Fruit fly (Drosophila melanogaster) whole organism, embryonic: ENCODE results near the gene CG16758.

Experiments used
- CG10321 ChIP-seq: fragments of 200-800 bp; sonication (Bioruptor generic); IDR thresholded peaks from 2 replicates; pipeline ENCODE4 v1.3.6; 2022; ENCODE audit warnings: missing biosample characterization, missing genetic modification characterization
- CG10462 ChIP-seq: fragments of 200-800 bp; sonication (Bioruptor generic); optimal IDR thresholded peaks from 2 replicates; lab custom pipeline; 2016; ENCODE audit warnings: missing biosample characterization, missing genetic modification characterization
- CG10543 ChIP-seq: fragments of 200-800 bp; sonication (Bioruptor generic); optimal IDR thresholded peaks from 3 replicates; lab custom pipeline; 2017; ENCODE audit warnings: missing biosample characterization, mild to moderate bottlenecking, missing genetic modification characterization, moderate library complexity
- CG11085 ChIP-seq: fragments of 200-800 bp; sonication (Bioruptor generic); IDR thresholded peaks from 2 replicates; pipeline ENCODE4 v1.3.6; 2022; ENCODE audit warnings: missing biosample characterization, missing genetic modification characterization
- CG11247 ChIP-seq: fragments of 200-800 bp; sonication (Bioruptor generic); IDR thresholded peaks from 2 replicates; pipeline ENCODE4 v1.3.6; 2022; ENCODE audit warnings: missing biosample characterization, missing genetic modification characterization
- CG11456 ChIP-seq: fragments of 200-800 bp; sonication (Bioruptor generic); IDR thresholded peaks from 3 replicates; pipeline ENCODE4 v1.3.6; 2022; ENCODE audit warnings: missing biosample characterization, missing genetic modification characterization
- CG12236 ChIP-seq: fragments of 200-800 bp; sonication (Bioruptor generic); optimal IDR thresholded peaks from 2 replicates; lab custom pipeline; 2016; ENCODE audit warnings: missing biosample characterization, missing genetic modification characterization
- CG15011 ChIP-seq: fragments of 200-800 bp; sonication (Bioruptor generic); optimal IDR thresholded peaks from 3 replicates; lab custom pipeline; 2018; ENCODE audit warnings: missing biosample characterization, mild to moderate bottlenecking, missing genetic modification characterization
- CG1647 ChIP-seq: fragments of 200-800 bp; sonication (Bioruptor generic); optimal IDR thresholded peaks from 3 replicates; lab custom pipeline; 2016; ENCODE audit warnings: missing biosample characterization, missing genetic modification characterization
- CG17568 ChIP-seq: fragments of 200-800 bp; sonication (Bioruptor generic); optimal IDR thresholded peaks from 2 replicates; lab custom pipeline; 2018; ENCODE audit warnings: missing biosample characterization, mild to moderate bottlenecking, missing genetic modification characterization, moderate library complexity
- CG2712 ChIP-seq: fragments of 200-800 bp; optimal IDR thresholded peaks from 3 replicates; lab custom pipeline; 2019; ENCODE audit warnings: missing biosample characterization, mild to moderate bottlenecking, missing genetic modification characterization, moderate library complexity
- CG3163 ChIP-seq: fragments of 200-800 bp; sonication (Bioruptor generic); optimal IDR thresholded peaks from 3 replicates; lab custom pipeline; 2016; ENCODE audit warnings: missing biosample characterization, missing genetic modification characterization
- CG3281 ChIP-seq: fragments of 200-800 bp; sonication (Bioruptor generic); optimal IDR thresholded peaks from 3 replicates; lab custom pipeline; 2017; ENCODE audit warnings: missing biosample characterization, mild to moderate bottlenecking, missing genetic modification characterization
- CG33213 ChIP-seq: fragments of 200-800 bp; sonication (Bioruptor generic); optimal IDR thresholded peaks from 3 replicates; lab custom pipeline; 2016; ENCODE audit warnings: missing biosample characterization, missing genetic modification characterization
- CG3726 ChIP-seq: fragments of 200-800 bp; sonication (Bioruptor generic); IDR thresholded peaks from 3 replicates; pipeline ENCODE4, ENCODE4 v1.3.6; 2022; ENCODE audit warnings: missing biosample characterization, missing genetic modification characterization
- CG4424 ChIP-seq: fragments of 200-800 bp; sonication (Bioruptor generic); optimal IDR thresholded peaks from 3 replicates; lab custom pipeline; 2016; ENCODE audit warnings: missing biosample characterization, missing genetic modification characterization
- CG4820 ChIP-seq: fragments of 200-800 bp; sonication (Bioruptor generic); optimal IDR thresholded peaks from 3 replicates; lab custom pipeline; 2016; ENCODE audit warnings: missing biosample characterization, missing genetic modification characterization
- CG4854 ChIP-seq: fragments of 200-800 bp; sonication (Bioruptor generic); optimal IDR thresholded peaks from 2 replicates; lab custom pipeline; 2016; ENCODE audit warnings: missing biosample characterization, missing genetic modification characterization, inconsistent platforms
- CG6254 ChIP-seq: fragments of 200-800 bp; sonication (Bioruptor generic); optimal IDR thresholded peaks from 3 replicates; lab custom pipeline; 2017; ENCODE audit warnings: mild to moderate bottlenecking, missing biosample characterization, missing genetic modification reagents, missing genetic modification characterization
- CG6791 ChIP-seq: fragments of 200-800 bp; sonication (Bioruptor generic); IDR thresholded peaks from 3 replicates; pipeline ENCODE4 v1.3.6; 2022; ENCODE audit warnings: missing biosample characterization, missing genetic modification characterization; ENCODE audit not compliant: partially characterized antibody
- CG6854 ChIP-seq: fragments of 200-800 bp; sonication (Bioruptor generic); optimal IDR thresholded peaks from 3 replicates; lab custom pipeline; 2017; ENCODE audit warnings: missing biosample characterization, mild to moderate bottlenecking, missing genetic modification characterization
- CG7987 ChIP-seq: fragments of 200-800 bp; sonication (Bioruptor generic); optimal IDR thresholded peaks from 2 replicates; lab custom pipeline; 2018; ENCODE audit warnings: missing biosample characterization, mild to moderate bottlenecking, missing genetic modification characterization, moderate library complexity
- CG8089 ChIP-seq: fragments of 200-800 bp; sonication (Bioruptor generic); optimal IDR thresholded peaks from 3 replicates; lab custom pipeline; 2016; ENCODE audit warnings: missing biosample characterization, missing genetic modification characterization
- CG9437 ChIP-seq: fragments of 200-800 bp; sonication (Bioruptor generic); optimal IDR thresholded peaks from 2 replicates; lab custom pipeline; 2018; ENCODE audit warnings: missing biosample characterization, mild to moderate bottlenecking, missing genetic modification characterization
- Dip2 ChIP-seq: fragments of 200-800 bp; sonication (Bioruptor generic); IDR thresholded peaks from 2 replicates; pipeline ENCODE4 v1.3.6; 2022; ENCODE audit warnings: missing biosample characterization, missing genetic modification characterization
- Fer1 ChIP-seq: fragments of 200-800 bp; sonication (Bioruptor generic); optimal IDR thresholded peaks from 2 replicates; lab custom pipeline; 2017; ENCODE audit warnings: missing biosample characterization, mild to moderate bottlenecking, missing genetic modification characterization
- Hey ChIP-seq: fragments of 200-800 bp; sonication (Bioruptor generic); optimal IDR thresholded peaks from 3 replicates; lab custom pipeline; 2018; ENCODE audit warnings: missing biosample characterization, mild to moderate bottlenecking, missing genetic modification characterization
- Max ChIP-seq: fragments of 200-800 bp; sonication (Bioruptor generic); optimal IDR thresholded peaks from 2 replicates; lab custom pipeline; 2016; ENCODE audit warnings: missing biosample characterization, mild to moderate bottlenecking, missing genetic modification characterization
- Mes4 ChIP-seq: fragments of 200-800 bp; sonication (Bioruptor generic); optimal IDR thresholded peaks from 2 replicates; lab custom pipeline; 2016; ENCODE audit warnings: missing biosample characterization, missing genetic modification characterization
- Optix ChIP-seq: fragments of 200-800 bp; sonication (Bioruptor generic); IDR thresholded peaks from 3 replicates; pipeline ENCODE4 v1.3.6; 2022; ENCODE audit warnings: missing biosample characterization, missing genetic modification characterization
- Usf ChIP-seq: fragments of 200-800 bp; sonication (Bioruptor generic); optimal IDR thresholded peaks from 2 replicates; lab custom pipeline; 2017; ENCODE audit warnings: missing genotype, missing biosample characterization, missing genetic modification characterization
- bcd ChIP-seq: fragments of 200-800 bp; sonication (Bioruptor generic); optimal IDR thresholded peaks from 2 replicates; lab custom pipeline; 2017; ENCODE audit warnings: missing biosample characterization, mild to moderate bottlenecking, missing genetic modification characterization
- bigmax ChIP-seq: fragments of 200-800 bp; sonication (Bioruptor generic); optimal IDR thresholded peaks from 2 replicates; lab custom pipeline; 2018; ENCODE audit warnings: missing biosample characterization, mild to moderate bottlenecking, missing genetic modification characterization
- bowl ChIP-seq: fragments of 200-800 bp; sonication (Bioruptor generic); IDR thresholded peaks from 2 replicates; pipeline ENCODE4 v1.3.6; 2022; ENCODE audit warnings: missing biosample characterization, missing genetic modification characterization
- dan ChIP-seq: fragments of 200-800 bp; sonication (Bioruptor generic); IDR thresholded peaks from 2 replicates; pipeline ENCODE4 v1.3.6; 2022; ENCODE audit warnings: missing biosample characterization, missing genetic modification characterization
- fru ChIP-seq: fragments of >200 bp; optimal IDR thresholded peaks from 2 replicates; lab custom pipeline; 2017
- gce ChIP-seq: fragments of 200-800 bp; sonication (Bioruptor generic); IDR thresholded peaks from 3 replicates; pipeline ENCODE4 v1.3.6; 2022; ENCODE audit warnings: missing biosample characterization, missing genetic modification characterization
- her ChIP-seq: fragments of 200-800 bp; sonication (Bioruptor generic); optimal IDR thresholded peaks from 2 replicates; lab custom pipeline; 2016; ENCODE audit warnings: missing biosample characterization, missing genetic modification characterization
- ind ChIP-seq: fragments of 200-800 bp; sonication (Bioruptor generic); optimal IDR thresholded peaks from 3 replicates; lab custom pipeline; 2016; ENCODE audit warnings: missing biosample characterization, missing genetic modification characterization
- kay ChIP-seq: fragments of 200-800 bp; sonication (Bioruptor generic); optimal IDR thresholded peaks from 2 replicates; lab custom pipeline; 2016; ENCODE audit warnings: missing biosample characterization, missing genetic modification characterization
- lola ChIP-seq, 3 experiments: fragments of >200 bp in 2 of 3; fragments of 200-800 bp in 1 of 3; sonication (Bioruptor generic) in 1 of 3; optimal IDR thresholded peaks; 2 replicates each; lab custom pipeline; 2017 to 2019; ENCODE audit warnings: missing biosample characterization in 3 of 3, missing genetic modification characterization in 3 of 3, mild to moderate bottlenecking in 1 of 3, moderate library complexity in 1 of 3
- mirr ChIP-seq: fragments of 200-800 bp; sonication (Bioruptor generic); optimal IDR thresholded peaks from 3 replicates; lab custom pipeline; 2018; ENCODE audit warnings: missing biosample characterization, mild to moderate bottlenecking, missing genetic modification characterization
- sc ChIP-seq, 3 experiments: fragments of >200 bp in 2 of 3; fragments of 200-800 bp in 1 of 3; sonication (Bioruptor generic) in 1 of 3; optimal IDR thresholded peaks; 2 replicates in 2 of 3; 3 replicates in 1 of 3; lab custom pipeline; 2017; ENCODE audit warnings: mild to moderate bottlenecking in 1 of 3, missing biosample characterization in 1 of 3, missing genetic modification characterization in 1 of 3, missing genetic modification reagents in 1 of 3
- sens ChIP-seq: fragments of 200-800 bp; sonication (Bioruptor generic); peaks from one replicate; lab custom pipeline; 2016; ENCODE audit warnings: missing biosample characterization, missing genetic modification characterization
- shn ChIP-seq: fragments of 200-800 bp; sonication (Bioruptor generic); optimal IDR thresholded peaks from 3 replicates; lab custom pipeline; 2016; ENCODE audit warnings: missing biosample characterization, missing genetic modification characterization
- sr ChIP-seq: fragments of 200-800 bp; sonication (Bioruptor generic); IDR thresholded peaks from 3 replicates; pipeline ENCODE4 v1.3.6; 2022; ENCODE audit warnings: missing biosample characterization, missing genetic modification characterization
- tap ChIP-seq: fragments of 200-800 bp; optimal IDR thresholded peaks from 3 replicates; lab custom pipeline; 2019; ENCODE audit warnings: missing biosample characterization, mild to moderate bottlenecking, missing genetic modification characterization, moderate library complexity
- trem ChIP-seq: fragments of 200-800 bp; optimal IDR thresholded peaks from 3 replicates; lab custom pipeline; 2019; ENCODE audit warnings: missing biosample characterization, mild to moderate bottlenecking, missing genetic modification characterization, moderate library complexity
- unpg ChIP-seq: fragments of 200-800 bp; sonication (Bioruptor generic); optimal IDR thresholded peaks from 3 replicates; lab custom pipeline; 2018; ENCODE audit warnings: missing biosample characterization, mild to moderate bottlenecking, missing genetic modification characterization, moderate library complexity
- zen ChIP-seq: fragments of 200-800 bp; sonication (Bioruptor generic); optimal IDR thresholded peaks from 3 replicates; lab custom pipeline; 2018; ENCODE audit warnings: missing biosample characterization, mild to moderate bottlenecking, missing genetic modification characterization, moderate library complexity

Gene CG16758

DNA sequence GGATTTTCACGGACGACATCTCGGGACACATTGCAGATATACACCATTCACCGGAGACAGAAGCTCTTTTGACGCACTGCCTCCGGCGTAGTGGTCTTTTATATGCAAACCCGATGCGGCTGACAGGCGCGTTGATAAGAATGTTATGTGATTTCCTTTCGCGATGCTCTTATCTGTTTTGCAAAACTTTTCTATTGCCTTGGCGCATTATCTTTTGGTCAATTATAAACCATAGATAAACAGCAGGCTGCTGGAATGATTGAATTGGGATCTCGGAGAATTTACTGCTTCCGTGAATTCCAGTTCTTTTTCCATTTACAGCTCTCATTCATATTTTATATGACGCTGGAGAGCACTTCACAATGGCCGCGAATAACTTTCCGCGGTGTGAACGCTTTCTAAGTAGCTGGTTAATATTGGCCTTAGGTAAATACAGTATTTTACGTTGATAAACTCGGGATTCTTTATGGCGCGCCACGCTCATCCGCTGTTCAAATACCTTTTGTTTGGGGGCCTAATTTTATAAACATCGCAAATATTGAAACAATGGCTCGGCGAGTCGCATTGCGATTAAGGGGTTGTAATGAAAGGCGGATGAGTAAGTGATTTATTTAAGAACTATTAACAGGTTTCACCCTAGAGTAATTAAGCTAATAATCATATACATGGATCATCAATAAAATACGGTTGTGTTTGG, 27.7 kb downstream of the CG16758 start, which contains the start of gene CG16762 (continued):
- TF ChIP-seq CG33213 (GFP tag; lab: Kevin White, UChicago) (peak; percentile 73), bowl (GFP tag; lab: Robert Waterston, UW) (no peak), CG7987 (GFP tag; lab: Kevin White, UChicago) (peak; percentile 86), mirr (GFP tag; lab: Kevin White, UChicago) (peak; percentile 19), gce (GFP tag; lab: Robert Waterston, UW) (peak; percentile 51; the same call in 1 of the 3 replicates), CG6791 (GFP tag; lab: Robert Waterston, UW) (no peak), CG15011 (peak; percentile 75), kay (peak; percentile 7), Dip2 (GFP tag; lab: Robert Waterston, UW) (no peak), bigmax (GFP tag; lab: Kevin White, UChicago) (peak; percentile 12), CG3726 (GFP tag; lab: Robert Waterston, UW) (no peak), CG6854 (peak; percentile 34), CG12236 (peak; percentile 76), sc (optimal IDR thresholded peaks at IDR 0.05; lab: Kevin White, UChicago) (no peak), sc (GFP tag; optimal IDR thresholded peaks at IDR 0.05; lab: Kevin White, UChicago) (peak; percentile 50), CG17568 (GFP tag; lab: Kevin White, UChicago) (peak; percentile 78), shn (GFP tag; lab: Kevin White, UChicago) (peak; percentile 23), dan (no peak), zen (no peak), trem (peak; percentile 23), CG10462 (no peak), CG3163 (GFP tag; lab: Kevin White, UChicago) (no peak), unpg (GFP tag; lab: Kevin White, UChicago) (peak; percentile 59), Hey (tag; lab: Kevin White, UChicago) (peak; percentile 37), Optix (GFP tag; lab: Robert Waterston, UW) (no peak), CG6254 (GFP tag; lab: Kevin White, UChicago) (peak; percentile 70), tap (tag; lab: Kevin White, UChicago) (peak; percentile 49), CG10543 (GFP tag; lab: Kevin White, UChicago) (no peak), CG3281 (GFP tag; lab: Kevin White, UChicago) (peak; percentile 81), Max (GFP tag; lab: Kevin White, UChicago) (peak; percentile 49), CG2712 (tag; lab: Kevin White, UChicago) (peak; percentile 43), CG11247 (GFP tag; lab: Robert Waterston, UW) (0 out of 2 replicates have a peak, but pooled peaks have one; percentile 5), CG10321 (GFP tag; lab: Robert Waterston, UW) (no peak), CG4820 (GFP tag; lab: Kevin White, UChicago) (peak; percentile 12), CG1647 (GFP tag; lab: Kevin White, UChicago) (peak; percentile 58), Fer1 (GFP tag; lab: Kevin White, UChicago) (peak; percentile 75), ind (GFP tag; lab: Kevin White, UChicago) (no peak), lola (GFP tag; optimal IDR thresholded peaks at IDR 0.05; lab: Kevin White, UChicago) (peak in 1 of 3 experiments; percentile 38), bcd (GFP tag; lab: Kevin White, UChicago) (peak; percentile 61), fru (lab: Kevin White, UChicago) (no peak), CG11085 (GFP tag; lab: Robert Waterston, UW) (peak; percentile 23; the same call in 1 of the 2 replicates), sr (GFP tag; lab: Robert Waterston, UW) (no peak), CG4424 (GFP tag; lab: Kevin White, UChicago) (peak; percentile 27), Mes4 (GFP tag; lab: Kevin White, UChicago) (peak; percentile 21), sens (peak; percentile 94), CG4854 (GFP tag; lab: Kevin White, UChicago) (peak; percentile 57), CG8089 (GFP tag; lab: Kevin White, UChicago) (peak; percentile 55), CG11456 (GFP tag; lab: Robert Waterston, UW) (no peak), CG9437 (no peak), her (GFP tag; lab: Kevin White, UChicago) (peak; percentile 10), Usf (GFP tag; lab: Kevin White, UChicago) (no peak)
- TF ChIP-seq, all 482 proteins: peak for 227
